Worm (Caenorhabditis elegans): ENCODE measurements around the gene nhr-177.

DNA sequence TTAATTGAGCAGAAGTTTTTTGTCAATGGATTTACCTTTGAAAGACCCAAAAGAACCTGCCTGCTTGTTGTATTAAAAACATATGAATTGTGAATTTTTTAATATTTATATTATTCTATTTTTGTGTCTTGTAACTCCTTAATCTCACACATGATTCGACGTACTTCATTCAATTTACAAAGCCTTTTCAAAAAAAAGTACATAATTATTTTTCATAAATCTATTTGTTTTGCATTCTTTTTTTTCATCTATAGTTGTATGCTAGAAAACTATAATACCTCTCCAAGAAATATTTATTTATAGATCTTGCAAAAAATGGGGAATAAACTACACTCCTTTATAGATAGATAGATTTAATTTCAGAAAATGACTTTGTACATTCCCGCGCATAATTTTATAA lies 8.7 kb downstream of the nhr-177 start, which contains the start of gene nhr-179:
- TF ChIP-seq aly-1 (tag; optimal IDR thresholded peaks at IDR 0.05) (no peak), hnd-1 (tag; optimal IDR thresholded peaks at IDR 0.05) (no peak), B0310.2 (tag; optimal IDR thresholded peaks at IDR 0.05) (no peak), hmg-4 (GFP tag; optimal IDR thresholded peaks at IDR 0.05) (no peak), hmbx-1 (tag; optimal IDR thresholded peaks at IDR 0.05) (no peak), ama-1 (optimal IDR thresholded peaks at IDR 0.05) (no peak), tbx-37 (GFP tag; conservative IDR thresholded peaks at IDR 0.05) (no peak), pes-1 (GFP tag; IDR thresholded peaks at IDR 0.05) (no peak)
